Worm (Caenorhabditis elegans) whole organism, L4 larva: ENCODE measurements around the gene ceh-88.

Experiments used
- daf-12 ChIP-seq: fragments of 150-350 bp; optimal IDR thresholded peaks from 2 replicates; lab custom pipeline; 2014; ENCODE audit warnings: missing biosample characterization, missing genetic modification reagents, missing genetic modification characterization
- fos-1 ChIP-seq: fragments of 150-350 bp; optimal IDR thresholded peaks from 2 replicates; lab custom pipeline; 2014; ENCODE audit warnings: missing biosample characterization, missing genetic modification characterization
- hlh-30 ChIP-seq: sonication (generic microtip); optimal IDR thresholded peaks from 2 replicates; lab custom pipeline; 2017; ENCODE audit warnings: antibody characterized with exemption, mild to moderate bottlenecking, missing genetic modification characterization, missing compliant biosample characterization; ENCODE audit not compliant: insufficient read depth
- lsy-2 ChIP-seq, 2 experiments: fragments of 150-350 bp in 1 of 2; sonication (generic microtip) in 1 of 2; optimal IDR thresholded peaks; 2 replicates each; lab custom pipeline; 2014 to 2017; ENCODE audit warnings: missing biosample characterization in 2 of 2, missing genetic modification characterization in 2 of 2
- nhr-28 ChIP-seq: fragments of 150-350 bp; optimal IDR thresholded peaks from 2 replicates; lab custom pipeline; 2014; ENCODE audit warnings: missing biosample characterization, missing genetic modification characterization
- pqm-1 ChIP-seq: sonication (generic microtip); optimal IDR thresholded peaks from 2 replicates; lab custom pipeline; 2017; ENCODE audit warnings: missing biosample characterization, missing genetic modification characterization
- unc-62 ChIP-seq, 3 experiments: fragments of 150-350 bp in 1 of 3; sonication (generic microtip); optimal IDR thresholded peaks in 2 of 3; peaks in 1 of 3; 1 replicate in 1 of 3; 2 replicates in 2 of 3; lab custom pipeline; 2014 to 2017; ENCODE audit warnings: missing biosample characterization in 3 of 3, missing genetic modification characterization in 3 of 3, missing genetic modification reagents in 3 of 3, missing genotype in 1 of 3
- zag-1 ChIP-seq: fragments of 150-350 bp; optimal IDR thresholded peaks from 2 replicates; lab custom pipeline; 2014; ENCODE audit warnings: missing biosample characterization, missing genetic modification characterization

DNA sequence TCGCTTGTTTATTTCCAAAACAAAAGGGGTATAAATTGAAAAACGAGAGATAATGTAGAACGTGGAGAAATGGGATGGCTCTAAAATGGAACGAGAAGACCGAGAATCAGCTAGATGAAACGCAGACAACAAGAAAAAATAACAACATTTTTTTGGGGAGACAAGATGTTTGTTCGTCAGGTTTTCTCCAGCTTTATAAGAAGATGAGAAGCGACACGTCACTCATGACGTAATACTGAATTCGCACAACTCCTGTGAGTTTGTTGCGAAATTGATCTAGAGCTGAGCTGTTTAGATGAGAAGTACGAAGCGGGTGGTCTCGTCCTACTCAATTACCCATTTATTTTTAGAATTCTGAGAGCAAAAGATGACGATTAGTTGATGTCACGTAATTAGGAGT is 43.7 kb upstream of the ceh-88 start:
- TF ChIP-seq hlh-30 (tag; lab: Kevin White, UChicago) (no peak), pqm-1 (no peak), zag-1 (tag; lab: Kevin White, UChicago) (no peak), unc-62 (GFP tag; optimal IDR thresholded peaks at IDR 0.05 in 1 of 2; lab: Kevin White, UChicago) (peak in 1 of 2 experiments; percentile 49), unc-62 (tag; optimal IDR thresholded peaks at IDR 0.05; lab: Kevin White, UChicago) (no peak), nhr-28 (tag; lab: Kevin White, UChicago) (no peak), fos-1 (tag; lab: Kevin White, UChicago) (no peak), lsy-2 (tag; optimal IDR thresholded peaks at IDR 0.05; lab: Kevin White, UChicago) (peak in 1 of 2 experiments; percentile 52), daf-12 (tag; lab: Kevin White, UChicago) (no peak)
